Worm (Caenorhabditis elegans) whole organism, midembryonic: ENCODE results near the gene F40A3.6.

Experiments
- T22C8.4 ChIP-seq: fragments of 200-800 bp; sonication (Bioruptor generic); IDR thresholded peaks from 2 replicates; pipeline ENCODE4 v1.3.6; 2022; ENCODE audit warnings: missing genetic modification characterization, missing compliant biosample characterization
- cog-1 ChIP-seq: sonication (generic microtip); optimal IDR thresholded peaks from 2 replicates; lab custom pipeline; 2016; ENCODE audit warnings: missing genetic modification characterization, missing compliant biosample characterization
- flt-1 ChIP-seq: fragments of 200-800 bp; sonication (Bioruptor generic); IDR thresholded peaks from 2 replicates; pipeline ENCODE4 v1.3.6; 2022; ENCODE audit warnings: missing genetic modification characterization, missing compliant biosample characterization
- ref-1 ChIP-seq: fragments of 200-800 bp; sonication (Bioruptor generic); conservative IDR thresholded peaks from 2 replicates; pipeline ENCODE4 v1.3.6; 2022; ENCODE audit warnings: missing genetic modification reagents, missing genetic modification characterization, missing compliant biosample characterization
- tab-1 ChIP-seq: fragments of 200-800 bp; sonication (Bioruptor generic); IDR thresholded peaks from 2 replicates; pipeline ENCODE4 v1.3.6; 2022; ENCODE audit warnings: missing genetic modification characterization, missing compliant biosample characterization
- ztf-23 ChIP-seq: fragments of 200-800 bp; sonication (Bioruptor generic); IDR thresholded peaks from 2 replicates; pipeline ENCODE4 v1.3.6; 2022; ENCODE audit warnings: missing genetic modification reagents, missing genetic modification characterization, missing compliant biosample characterization

DNA sequence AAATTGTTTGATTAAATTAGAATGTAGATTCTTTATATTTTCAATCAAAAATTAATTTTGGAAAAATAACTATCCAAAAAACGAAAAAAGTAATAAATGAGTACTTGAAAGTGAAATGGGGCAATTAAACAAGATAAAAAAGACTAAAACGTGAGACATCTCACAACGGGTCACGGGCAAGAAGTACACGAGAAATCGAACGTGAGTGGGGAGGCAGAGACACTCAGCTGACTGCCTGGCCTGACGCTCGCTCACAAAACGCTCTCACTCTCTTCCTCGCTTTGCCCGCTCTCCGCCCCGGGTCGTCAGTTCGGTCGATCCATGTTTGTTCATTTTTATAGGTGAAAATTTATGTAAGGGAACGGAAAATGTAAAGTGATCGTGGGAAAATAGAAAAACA is 45.4 kb downstream of the F40A3.6 start:
- TF ChIP-seq flt-1 (GFP tag; lab: Robert Waterston, UW) (no peak), T22C8.4 (no peak), ref-1 (GFP tag; lab: Robert Waterston, UW) (no peak), ztf-23 (GFP tag; lab: Robert Waterston, UW) (no peak), cog-1 (tag; lab: Kevin White, UChicago) (peak; percentile 1), tab-1 (GFP tag; lab: Robert Waterston, UW) (no peak)
